Worm (Caenorhabditis elegans) whole organism, late embryonic: ENCODE measurements around the gene cyn-10.

ENCODE experiments used
- K02D7.2 ChIP-seq: sonication (generic microtip); optimal IDR thresholded peaks from 2 replicates; lab custom pipeline; 2017; ENCODE audit warnings: mild to moderate bottlenecking, missing genetic modification characterization, missing compliant biosample characterization
- ets-4 ChIP-seq: sonication (generic microtip); optimal IDR thresholded peaks from 2 replicates; lab custom pipeline; 2016; ENCODE audit warnings: missing genetic modification characterization, missing compliant biosample characterization
- nhr-11 ChIP-seq: fragments of 150-350 bp; optimal IDR thresholded peaks from 2 replicates; lab custom pipeline; 2014; ENCODE audit warnings: missing biosample characterization, missing genetic modification characterization
- nhr-232 ChIP-seq: sonication (generic microtip); optimal IDR thresholded peaks from 2 replicates; lab custom pipeline; 2016; ENCODE audit warnings: missing genetic modification characterization, missing compliant biosample characterization
- pha-2 ChIP-seq: sonication (generic microtip); optimal IDR thresholded peaks from 2 replicates; lab custom pipeline; 2017; ENCODE audit warnings: mild to moderate bottlenecking, missing genetic modification characterization, missing compliant biosample characterization

DNA sequence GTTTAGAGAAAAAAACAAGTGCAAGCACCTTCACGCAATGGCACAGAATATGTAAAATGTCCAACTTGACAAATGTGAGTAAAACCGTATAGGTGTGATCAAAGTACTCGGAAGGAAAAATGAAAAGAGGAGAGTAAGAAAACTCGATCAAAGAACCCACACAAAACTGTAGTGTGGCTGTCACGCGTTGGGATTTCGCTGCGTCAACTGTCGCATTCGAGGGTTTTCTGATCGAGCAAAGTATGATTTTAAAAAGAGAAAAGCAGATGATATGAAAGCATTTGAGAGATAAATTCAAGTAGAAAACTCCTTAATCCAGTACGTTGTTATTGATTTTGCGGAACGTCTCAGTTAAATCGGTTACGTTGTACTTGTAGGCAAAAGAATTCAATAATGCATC lies 21.3 kb downstream of the cyn-10 start:
- no peak for TF ChIP-seq nhr-11
- no peak for TF ChIP-seq K02D7.2 (tag; lab: Kevin White, UChicago)
- no peak for TF ChIP-seq nhr-232 (tag; lab: Kevin White, UChicago)
- TF ChIP-seq ets-4, result no peak
- TF ChIP-seq pha-2 (tag; lab: Kevin White, UChicago), result no peak
